Fruit fly (Drosophila melanogaster) whole organism, prepupa: Measurements from ENCODE around the gene Vps37B.

Source experiments
- CG11294 ChIP-seq: fragments of 200-800 bp; sonication (Bioruptor generic); IDR thresholded peaks from 2 replicates; pipeline ENCODE4 v1.3.6; 2022; ENCODE audit warnings: missing biosample characterization, missing genetic modification characterization
- svp ChIP-seq: fragments of 200-800 bp; sonication (Bioruptor generic); peaks from one replicate; lab custom pipeline; 2016; ENCODE audit warnings: missing biosample characterization, missing genetic modification characterization

- TF ChIP-seq svp (GFP tag; lab: Kevin White, UChicago) (peak; percentile 82), CG11294 (no peak)
These were observed 24.7 kb downstream of the Vps37B start for dm6 chr3R:5250530-5251242.
